Worm (Caenorhabditis elegans): ENCODE results near the gene F25E5.16.

F25E5.16 gene

ce11 chrV:7451421-7451820, 13.3 kb downstream of the F25E5.16 start, which contains the start of gene try-11 (continued):
- TF ChIP-seq R02D3.7 (tag; optimal IDR thresholded peaks at IDR 0.05) (no peak), dmd-8 (GFP tag; IDR thresholded peaks at IDR 0.05) (no peak), egl-27 (tag; optimal IDR thresholded peaks at IDR 0.05) (no peak)

- TF ChIP-seq lim-7 (GFP tag; IDR thresholded peaks at IDR 0.05) (no peak), lin-13 (GFP tag; optimal IDR thresholded peaks at IDR 0.05) (no peak), nhr-41 (GFP tag; IDR thresholded peaks at IDR 0.05) (no peak), ztf-11 (tag; optimal IDR thresholded peaks at IDR 0.05) (no peak), set-16 (GFP tag; IDR thresholded peaks at IDR 0.05) (no peak), ZK337.2 (GFP tag; IDR thresholded peaks at IDR 0.05) (no peak), aly-2 (tag; optimal IDR thresholded peaks at IDR 0.05) (no peak), nhr-25 (tag; optimal IDR thresholded peaks at IDR 0.05; ENCODE audit: borderline replicate concordance, insufficient read depth) (no peak), ama-1 (optimal IDR thresholded peaks at IDR 0.05) (no peak), mes-2 (tag; optimal IDR thresholded peaks at IDR 0.05; ENCODE audit: poor library complexity, severe bottlenecking) (no peak), spr-3 (GFP tag; optimal IDR thresholded peaks at IDR 0.05) (no peak), nhr-42 (GFP tag; IDR thresholded peaks at IDR 0.05) (no peak), lin-39 (tag; optimal IDR thresholded peaks at IDR 0.05) (no peak), egl-27 (tag; optimal IDR thresholded peaks at IDR 0.05) (no peak), php-3 (GFP tag; IDR thresholded peaks at IDR 0.05) (no peak), Y5F2A.4 (GFP tag; optimal IDR thresholded peaks at IDR 0.05) (no peak), D1046.2 (GFP tag; IDR thresholded peaks at IDR 0.05) (no peak)
Measured at ce11 chrV:7454236-7454635, 16.2 kb downstream of the F25E5.16 start, which contains the start of gene try-8. Gene try-8 (minus strand): TSS chrV:7454336.

- TF ChIP-seq F37D6.2 (tag; optimal IDR thresholded peaks at IDR 0.05) (no peak), unc-62 (GFP tag; optimal IDR thresholded peaks at IDR 0.05 in 1 of 2) (no peak), unc-62 (tag; optimal IDR thresholded peaks at IDR 0.05) (no peak), fkh-10 (GFP tag; optimal IDR thresholded peaks at IDR 0.05) (no peak), ztf-7 (tag; optimal IDR thresholded peaks at IDR 0.05) (no peak), daf-19 (GFP tag; conservative IDR thresholded peaks at IDR 0.05) (no peak), lin-15B (tag; optimal IDR thresholded peaks at IDR 0.05) (no peak), ceh-28 (tag; optimal IDR thresholded peaks at IDR 0.05) (no peak), tra-1 (GFP tag; IDR thresholded peaks at IDR 0.05) (no peak), rbr-2 (tag; optimal IDR thresholded peaks at IDR 0.05) (no peak), lin-39 (tag; optimal IDR thresholded peaks at IDR 0.05) (no peak), aha-1 (tag) (no peak), egl-27 (tag; optimal IDR thresholded peaks at IDR 0.05) (no peak), snpc-1.2 (GFP tag; IDR thresholded peaks at IDR 0.05) (no peak), hmg-1.1 (GFP tag; IDR thresholded peaks at IDR 0.05) (no peak)
Measured at ce11 chrV:7455008-7455407, 16.9 kb downstream of the F25E5.16 start, which contains the start of gene F25E5.2. Gene F25E5.2 (plus strand): TSS chrV:7455308.

DNA sequence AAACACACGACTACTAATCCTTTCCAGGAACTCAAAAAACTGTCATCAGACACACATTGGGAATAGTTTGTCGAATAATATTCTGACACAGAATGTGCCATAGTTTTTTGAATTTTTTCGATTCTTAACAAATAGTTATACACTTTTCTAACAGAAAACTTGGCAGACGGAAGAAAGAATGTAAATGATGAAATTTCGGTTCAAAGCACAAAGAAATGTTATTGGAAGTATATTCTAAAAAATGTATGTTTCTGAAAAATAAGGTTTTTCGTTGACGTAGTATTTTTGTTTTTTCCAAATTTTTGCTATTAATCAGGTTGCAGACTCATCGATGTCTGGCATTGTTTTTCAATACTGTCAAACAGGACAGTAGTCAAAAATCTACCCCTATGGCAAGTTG, 22.8 kb downstream of the F25E5.16 start, which contains the start of gene srh-92:
Gene srh-92 (minus strand): TSS at position 101 of the 400 bp plus-strand sequence.
- no peak for TF ChIP-seq ces-1 (GFP tag; optimal IDR thresholded peaks at IDR 0.05)
- no peak for TF ChIP-seq T20F7.1 (GFP tag; optimal IDR thresholded peaks at IDR 0.05)
- no peak for TF ChIP-seq lin-15B (tag; optimal IDR thresholded peaks at IDR 0.05)
- TF ChIP-seq daf-8 (GFP tag; IDR thresholded peaks at IDR 0.05): no peak
- TF ChIP-seq spr-3 (GFP tag; optimal IDR thresholded peaks at IDR 0.05): no peak
- no peak for TF ChIP-seq T26A8.4 (GFP tag; IDR thresholded peaks at IDR 0.05)
- TF ChIP-seq unc-39 (tag; optimal IDR thresholded peaks at IDR 0.05): no peak
- TF ChIP-seq ztf-11 (tag; optimal IDR thresholded peaks at IDR 0.05): no peak
- no peak for TF ChIP-seq F10B5.3 (tag; optimal IDR thresholded peaks at IDR 0.05)
- TF ChIP-seq ZK546.5 (tag; optimal IDR thresholded peaks at IDR 0.05): no peak
- no peak for TF ChIP-seq madf-9 (GFP tag; conservative IDR thresholded peaks at IDR 0.05)
- TF ChIP-seq set-16 (GFP tag; IDR thresholded peaks at IDR 0.05): no peak
- TF ChIP-seq lim-7 (GFP tag; IDR thresholded peaks at IDR 0.05): no peak

All from whole organism, L4 larva.